Fruit fly (Drosophila melanogaster): ENCODE data around the gene CG14692.

- no peak for TF ChIP-seq dac (GFP tag; optimal IDR thresholded peaks at IDR 0.05)
- TF ChIP-seq pdm3 (GFP tag; optimal IDR thresholded peaks at IDR 0.05), result no peak
- TF ChIP-seq CG15336 (GFP tag; IDR thresholded peaks at IDR 0.05), result no peak
- TF ChIP-seq lz (GFP tag; optimal IDR thresholded peaks at IDR 0.05), result no peak
- TF ChIP-seq CG3919 (GFP tag; optimal IDR thresholded peaks at IDR 0.05), result no peak
- TF ChIP-seq net (GFP tag; optimal IDR thresholded peaks at IDR 0.05), result no peak
- TF ChIP-seq Eip75B (GFP tag; optimal IDR thresholded peaks at IDR 0.05), result no peak
- no peak for TF ChIP-seq fkh (GFP tag; optimal IDR thresholded peaks at IDR 0.05)
- TF ChIP-seq CG11902 (GFP tag; optimal IDR thresholded peaks at IDR 0.05), result no peak
- no peak for TF ChIP-seq CG6276 (GFP tag; optimal IDR thresholded peaks at IDR 0.05)
Observed at dm6 chr3R:10782167-10782566, 21.6 kb downstream of the CG14692 start, which contains the start of gene CG42633.

Data from whole organism, prepupa.